Worm (Caenorhabditis elegans) whole organism, late embryonic: ENCODE measurements around the gene nlt-1.
"Not testable (repeated sequence)": the region's sequence is repeated elsewhere in the genome, so short reads cannot be mapped to it uniquely, and the experiment has no call there.

Source experiments
- C08G9.2 ChIP-seq: sonication (generic microtip); optimal IDR thresholded peaks from 2 replicates; lab custom pipeline; 2016; ENCODE audit warnings: mild to moderate bottlenecking, missing genetic modification characterization, moderate library complexity, missing compliant biosample characterization
- F13H6.1 ChIP-seq: sonication (generic microtip); optimal IDR thresholded peaks from 2 replicates; lab custom pipeline; 2016; ENCODE audit warnings: missing genetic modification characterization, missing compliant biosample characterization
- ahr-1 ChIP-seq: sonication (generic microtip); optimal IDR thresholded peaks from 2 replicates; lab custom pipeline; 2016; ENCODE audit warnings: missing genetic modification characterization, missing compliant biosample characterization
- ceh-14 ChIP-seq: sonication (generic microtip); optimal IDR thresholded peaks from 2 replicates; lab custom pipeline; 2016; ENCODE audit warnings: missing genotype, missing genetic modification characterization, missing compliant biosample characterization
- ceh-18 ChIP-seq: sonication (generic microtip); optimal IDR thresholded peaks from 2 replicates; lab custom pipeline; 2016; ENCODE audit warnings: missing genetic modification characterization, missing compliant biosample characterization
- ceh-2 ChIP-seq: sonication (generic microtip); optimal IDR thresholded peaks from 2 replicates; lab custom pipeline; 2016; ENCODE audit warnings: missing genotype, missing genetic modification characterization, missing compliant biosample characterization
- ceh-22 ChIP-seq: sonication (generic microtip); optimal IDR thresholded peaks from 2 replicates; lab custom pipeline; 2017; ENCODE audit warnings: missing biosample characterization, missing genetic modification characterization
- ceh-31 ChIP-seq: sonication (generic microtip); optimal IDR thresholded peaks from 2 replicates; lab custom pipeline; 2016; ENCODE audit warnings: missing genetic modification characterization, missing compliant biosample characterization
- ceh-34 ChIP-seq: sonication (generic microtip); optimal IDR thresholded peaks from 2 replicates; lab custom pipeline; 2016; ENCODE audit warnings: mild to moderate bottlenecking, missing genetic modification characterization, missing compliant biosample characterization
- ceh-45 ChIP-seq: fragments of 200-800 bp; sonication (Bioruptor generic); IDR thresholded peaks from 2 replicates; pipeline ENCODE4 v1.3.6; 2022; ENCODE audit warnings: missing genetic modification reagents, missing genetic modification characterization, missing compliant biosample characterization
- ceh-9 ChIP-seq: sonication (generic microtip); optimal IDR thresholded peaks from 2 replicates; lab custom pipeline; 2016; ENCODE audit warnings: mild to moderate bottlenecking, missing genetic modification characterization, inconsistent platforms, missing compliant biosample characterization
- dmd-4 ChIP-seq: sonication (generic microtip); optimal IDR thresholded peaks from 2 replicates; lab custom pipeline; 2016; ENCODE audit warnings: borderline replicate concordance, missing genetic modification characterization, missing compliant biosample characterization
- dve-1 ChIP-seq: sonication (generic microtip); optimal IDR thresholded peaks from 2 replicates; lab custom pipeline; 2017; ENCODE audit warnings: antibody characterized with exemption, mild to moderate bottlenecking, missing genetic modification characterization, missing compliant biosample characterization
- elt-2 ChIP-seq: sonication (generic microtip); optimal IDR thresholded peaks from 2 replicates; lab custom pipeline; 2016; ENCODE audit warnings: missing genetic modification reagents, missing genetic modification characterization, missing compliant biosample characterization
- ets-4 ChIP-seq: sonication (generic microtip); optimal IDR thresholded peaks from 2 replicates; lab custom pipeline; 2016; ENCODE audit warnings: missing genetic modification characterization, missing compliant biosample characterization
- fax-1 ChIP-seq: sonication (generic microtip); optimal IDR thresholded peaks from 2 replicates; lab custom pipeline; 2016; ENCODE audit warnings: missing genotype, missing genetic modification characterization, missing compliant biosample characterization
- fkh-10 ChIP-seq: fragments of 150-350 bp; optimal IDR thresholded peaks from 2 replicates; lab custom pipeline; 2014; ENCODE audit warnings: missing biosample characterization, missing genetic modification reagents, missing genetic modification characterization
- hlh-13 ChIP-seq: fragments of 200-800 bp; sonication (Bioruptor generic); optimal IDR thresholded peaks from 2 replicates; lab custom pipeline; 2018; ENCODE audit warnings: mild to moderate bottlenecking, missing genetic modification characterization, missing compliant biosample characterization
- hlh-30 ChIP-seq: sonication (generic microtip); optimal IDR thresholded peaks from 2 replicates; lab custom pipeline; 2017; ENCODE audit warnings: antibody characterized with exemption, missing genetic modification characterization, missing compliant biosample characterization; ENCODE audit not compliant: insufficient read depth
- lim-6 ChIP-seq: sonication (generic microtip); optimal IDR thresholded peaks from 2 replicates; lab custom pipeline; 2016; ENCODE audit warnings: missing genetic modification characterization, missing compliant biosample characterization
- nfya-1 ChIP-seq: sonication (generic microtip); optimal IDR thresholded peaks from 2 replicates; lab custom pipeline; 2017; ENCODE audit warnings: missing genetic modification characterization, mild to moderate bottlenecking, missing compliant biosample characterization, antibody characterized with exemption, moderate library complexity
- nhr-11 ChIP-seq: fragments of 150-350 bp; optimal IDR thresholded peaks from 2 replicates; lab custom pipeline; 2014; ENCODE audit warnings: missing biosample characterization, missing genetic modification characterization
- pat-9 ChIP-seq: fragments of 200-800 bp; sonication (Bioruptor generic); optimal IDR thresholded peaks from 2 replicates; lab custom pipeline; 2018; ENCODE audit warnings: mild to moderate bottlenecking, missing genetic modification characterization, moderate library complexity, missing compliant biosample characterization
- pax-1 ChIP-seq: fragments of 150-350 bp; optimal IDR thresholded peaks from 2 replicates; lab custom pipeline; 2014; ENCODE audit warnings: missing biosample characterization, missing genetic modification characterization
- pqm-1 ChIP-seq: sonication (generic microtip); optimal IDR thresholded peaks from 2 replicates; lab custom pipeline; 2016; ENCODE audit warnings: missing genetic modification characterization, missing compliant biosample characterization
- ref-2 ChIP-seq: sonication (generic microtip); optimal IDR thresholded peaks from 2 replicates; lab custom pipeline; 2016; ENCODE audit warnings: missing genetic modification characterization, missing compliant biosample characterization
- rnt-1 ChIP-seq: sonication (generic microtip); optimal IDR thresholded peaks from 2 replicates; lab custom pipeline; 2016; ENCODE audit warnings: missing genetic modification characterization, missing compliant biosample characterization
- sox-2 ChIP-seq: fragments of 200-800 bp; sonication (Bioruptor generic); IDR thresholded peaks from 2 replicates; pipeline ENCODE4 v1.3.6; 2022; ENCODE audit warnings: missing genetic modification reagents, missing genetic modification characterization, missing compliant biosample characterization
- tbx-2 ChIP-seq: sonication (generic microtip); optimal IDR thresholded peaks from 2 replicates; lab custom pipeline; 2016; ENCODE audit warnings: missing genetic modification characterization, missing compliant biosample characterization
- tbx-7 ChIP-seq: sonication (generic microtip); optimal IDR thresholded peaks from 2 replicates; lab custom pipeline; 2016; ENCODE audit warnings: missing genotype, missing genetic modification characterization, missing compliant biosample characterization
- ttx-3 ChIP-seq: sonication (generic microtip); optimal IDR thresholded peaks from 2 replicates; lab custom pipeline; 2016; ENCODE audit warnings: missing genetic modification reagents, missing genetic modification characterization, missing compliant biosample characterization
- unc-3 ChIP-seq, 2 experiments: fragments of 200-800 bp in 1 of 2; sonication (Bioruptor generic) in 1 of 2; sonication (generic microtip) in 1 of 2; conservative IDR thresholded peaks in 1 of 2; optimal IDR thresholded peaks in 1 of 2; 2 replicates each; pipeline versions ENCODE4 v1.3.6 to Lab custom; 2016 to 2022; ENCODE audit warnings: missing compliant biosample characterization in 2 of 2, missing genetic modification characterization in 2 of 2, missing genetic modification reagents in 1 of 2
- unc-55 ChIP-seq: sonication (generic microtip); optimal IDR thresholded peaks from 2 replicates; lab custom pipeline; 2017; ENCODE audit warnings: missing biosample characterization, missing genetic modification reagents, missing genetic modification characterization
- unc-86 ChIP-seq: sonication (generic microtip); optimal IDR thresholded peaks from 2 replicates; lab custom pipeline; 2016; ENCODE audit warnings: missing genetic modification characterization, missing compliant biosample characterization
- zip-5 ChIP-seq: sonication (generic microtip); optimal IDR thresholded peaks from 2 replicates; lab custom pipeline; 2016; ENCODE audit warnings: missing genetic modification characterization, missing compliant biosample characterization

nlt-1 gene

DNA sequence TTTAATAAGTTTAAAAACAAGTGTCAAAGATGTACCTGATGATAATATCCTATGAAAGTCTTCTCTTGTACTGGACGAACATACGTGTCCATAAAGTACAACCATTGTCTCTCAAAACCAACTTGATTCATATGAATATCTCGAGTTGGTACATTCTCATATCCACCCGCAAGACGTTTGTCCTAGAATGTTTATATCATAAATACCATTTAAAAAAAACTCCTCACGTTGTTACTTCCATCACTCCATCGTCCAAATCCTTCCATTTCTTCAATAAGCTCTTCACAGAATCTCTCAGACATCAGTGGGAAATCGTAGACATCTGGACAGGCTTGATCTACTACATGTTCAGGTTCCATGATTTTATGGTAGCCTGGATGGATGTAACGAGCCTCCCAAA, 34.5 kb upstream of the nlt-1 start:
- no peak for TF ChIP-seq dmd-4
- TF ChIP-seq C08G9.2 (tag; lab: Kevin White, UChicago): no peak
- no peak for TF ChIP-seq ceh-22 (tag; lab: Kevin White, UChicago)
- no peak for TF ChIP-seq fkh-10 (GFP tag; lab: Kevin White, UChicago)
- TF ChIP-seq hlh-13: no peak
- no peak for TF ChIP-seq nfya-1
- TF ChIP-seq pax-1 (tag; lab: Kevin White, UChicago): no peak
- TF ChIP-seq unc-55 (GFP tag; lab: Kevin White, UChicago): no peak
- TF ChIP-seq pat-9: no peak
- TF ChIP-seq ceh-31 (tag; lab: Kevin White, UChicago): no peak
- no peak for TF ChIP-seq unc-86 (tag; lab: Kevin White, UChicago)
- no peak for TF ChIP-seq sox-2 (GFP tag; lab: Robert Waterston, UW)
- TF ChIP-seq rnt-1 (tag; lab: Kevin White, UChicago): no peak
- no peak for TF ChIP-seq dve-1 (tag; lab: Kevin White, UChicago)
- no peak for TF ChIP-seq ref-2 (tag; lab: Kevin White, UChicago)
- no peak for TF ChIP-seq nhr-11 (tag; lab: Kevin White, UChicago)
- TF ChIP-seq ceh-9 (tag; lab: Kevin White, UChicago): no peak
- no peak for TF ChIP-seq lim-6 (tag; lab: Kevin White, UChicago)

DNA sequence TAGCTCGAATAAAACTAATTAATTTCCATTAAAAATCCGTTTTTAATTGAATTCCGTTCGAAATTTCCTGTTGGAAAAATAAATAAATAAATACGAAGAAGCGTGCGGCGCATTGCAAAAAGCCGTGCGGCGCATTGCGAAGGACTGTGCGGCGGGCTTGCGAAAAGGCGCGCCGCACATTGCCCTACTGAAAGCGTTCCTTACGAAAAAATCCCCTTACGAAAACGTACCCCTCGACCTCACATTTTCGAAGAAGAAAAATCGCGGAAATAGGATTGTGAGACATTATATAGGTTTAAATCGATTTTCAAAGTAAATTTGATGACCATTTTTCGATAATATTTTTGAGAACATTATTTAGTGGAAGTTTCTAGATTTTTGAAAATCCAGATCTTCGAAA, 33.8 kb upstream of the nlt-1 start:
- TF ChIP-seq ceh-45 (GFP tag; lab: Robert Waterston, UW): peak; percentile 78; the same call in 1 of the 2 replicates
- TF ChIP-seq, all 69 proteins: peak for 1; not testable (repeated sequence) for 68

DNA sequence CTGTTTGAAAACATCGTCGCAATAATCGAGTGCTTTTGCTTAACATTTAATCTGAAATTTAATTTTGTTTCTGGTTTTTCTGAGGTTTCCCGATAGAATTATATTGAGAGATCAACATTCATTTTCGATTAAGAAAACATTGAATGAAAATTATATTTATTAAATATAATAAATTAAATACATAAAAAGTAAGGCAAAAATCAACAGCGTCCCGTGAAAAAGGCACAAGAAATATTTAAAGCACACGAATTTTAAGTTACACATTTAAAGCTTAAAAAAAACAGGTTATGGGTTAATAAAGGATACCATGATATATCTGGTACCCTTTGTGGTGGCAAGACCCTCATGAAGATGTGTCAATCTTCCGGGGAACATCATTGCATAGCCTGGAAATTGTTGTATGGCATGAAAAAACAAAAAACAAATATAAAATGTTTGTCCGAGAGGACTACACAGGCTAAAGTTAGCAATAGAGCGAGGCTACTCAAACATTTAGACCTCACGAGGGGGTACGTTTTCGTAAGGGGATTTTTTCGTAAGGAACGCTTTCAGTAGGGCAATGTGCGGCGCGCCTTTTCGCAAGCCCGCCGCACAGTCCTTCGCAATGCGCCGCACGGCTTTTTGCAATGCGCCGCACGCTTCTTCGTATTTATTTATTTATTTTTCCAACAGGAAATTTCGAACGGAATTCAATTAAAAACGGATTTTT, 32.4 kb upstream of the nlt-1 start, which contains the start of gene mtcu-2:
TSS of gene mtcu-2 (minus strand) at position 51 of the 709 bp plus-strand sequence.
- peak; percentile 36 for TF ChIP-seq elt-2 (tag; lab: Kevin White, UChicago)
- TF ChIP-seq ceh-18 (tag; lab: Kevin White, UChicago): peak; percentile 45
- TF ChIP-seq ahr-1 (tag; lab: Kevin White, UChicago): peak; percentile 19
- peak; percentile 10 for TF ChIP-seq zip-5 (tag; lab: Kevin White, UChicago)
- peak; percentile 54 for TF ChIP-seq ceh-34
- peak; percentile 66 for TF ChIP-seq C08G9.2 (tag; lab: Kevin White, UChicago)
- peak; percentile 5 for TF ChIP-seq pqm-1 (tag; lab: Kevin White, UChicago)
- peak; percentile 32 for TF ChIP-seq F13H6.1 (tag; lab: Kevin White, UChicago)
- TF ChIP-seq tbx-2: peak; percentile 75
- TF ChIP-seq ceh-45 (GFP tag; lab: Robert Waterston, UW): peak; percentile 95
- TF ChIP-seq hlh-30 (tag; lab: Kevin White, UChicago): peak; percentile 10
- TF ChIP-seq lim-6 (tag; lab: Kevin White, UChicago): peak; percentile 49
- TF ChIP-seq ttx-3 (tag; lab: Kevin White, UChicago): peak; percentile 0
- peak; percentile 2 for TF ChIP-seq unc-86 (tag; lab: Kevin White, UChicago)
- peak; percentile 56 for TF ChIP-seq rnt-1 (tag; lab: Kevin White, UChicago)
- peak; percentile 74 for TF ChIP-seq ets-4
- peak; percentile 53 for TF ChIP-seq ceh-2
- peak; percentile 16 for TF ChIP-seq tbx-7 (tag; lab: Kevin White, UChicago)
- peak; percentile 23 for TF ChIP-seq fax-1 (tag; lab: Kevin White, UChicago)
- TF ChIP-seq ceh-14: peak; percentile 60
- peak; percentile 76 for TF ChIP-seq nfya-1
- TF ChIP-seq ref-2 (tag; lab: Kevin White, UChicago): peak; percentile 47
- TF ChIP-seq sox-2 (GFP tag; lab: Robert Waterston, UW): peak; percentile 73
- peak; percentile 85 for TF ChIP-seq ceh-31 (tag; lab: Kevin White, UChicago)
- TF ChIP-seq unc-3 (GFP tag; conservative IDR thresholded peaks at IDR 0.05; lab: Robert Waterston, UW): peak; percentile 83
- TF ChIP-seq unc-3 (tag; optimal IDR thresholded peaks at IDR 0.05; lab: Kevin White, UChicago): not testable (repeated sequence)
- peak; percentile 33 for TF ChIP-seq dve-1 (tag; lab: Kevin White, UChicago)
- TF ChIP-seq, all 69 proteins: peak for 26; not testable (repeated sequence) for 43
